Worm (Caenorhabditis elegans) whole organism, L2 larva: Measurements from ENCODE around the gene Y22D7AR.6.

Experiments used
- C34F6.9 ChIP-seq: fragments of 150-350 bp; optimal IDR thresholded peaks from 2 replicates; lab custom pipeline; 2014; ENCODE audit warnings: missing biosample characterization, missing genetic modification characterization
- F13H6.1 ChIP-seq: sonication (generic microtip); optimal IDR thresholded peaks from 2 replicates; lab custom pipeline; 2016; ENCODE audit warnings: missing genetic modification characterization, missing compliant biosample characterization
- R02D3.7 ChIP-seq: fragments of 150-350 bp; optimal IDR thresholded peaks from 2 replicates; lab custom pipeline; 2014; ENCODE audit warnings: missing biosample characterization, missing genetic modification characterization
- Y55F3AM.14 ChIP-seq: fragments of 200-800 bp; sonication (Bioruptor generic); optimal IDR thresholded peaks from 2 replicates; lab custom pipeline; 2018; ENCODE audit warnings: mild to moderate bottlenecking, missing genetic modification characterization, missing compliant biosample characterization
- alr-1 ChIP-seq: fragments of 150-350 bp; optimal IDR thresholded peaks from 2 replicates; lab custom pipeline; 2014; ENCODE audit warnings: missing biosample characterization, missing genetic modification characterization
- aly-2 ChIP-seq: fragments of 150-350 bp; optimal IDR thresholded peaks from 2 replicates; lab custom pipeline; 2014; ENCODE audit warnings: missing biosample characterization, missing genetic modification characterization
- blmp-1 ChIP-seq: sonication (generic microtip); optimal IDR thresholded peaks from 2 replicates; lab custom pipeline; 2017; ENCODE audit warnings: missing genetic modification characterization, mild to moderate bottlenecking, missing compliant biosample characterization, antibody characterized with exemption, moderate library complexity; ENCODE audit not compliant: insufficient read depth
- ceh-16 ChIP-seq: fragments of 150-350 bp; optimal IDR thresholded peaks from 2 replicates; lab custom pipeline; 2014; ENCODE audit warnings: missing biosample characterization, missing genetic modification characterization
- ceh-82 ChIP-seq: fragments of 150-350 bp; optimal IDR thresholded peaks from 2 replicates; lab custom pipeline; 2014; ENCODE audit warnings: missing biosample characterization, missing genetic modification characterization
- crh-2 ChIP-seq: sonication (generic microtip); optimal IDR thresholded peaks from 2 replicates; lab custom pipeline; 2017; ENCODE audit warnings: missing biosample characterization, missing genetic modification characterization
- dmd-4 ChIP-seq: sonication (generic microtip); optimal IDR thresholded peaks from 2 replicates; lab custom pipeline; 2017; ENCODE audit warnings: missing biosample characterization, missing genetic modification characterization
- egl-27 ChIP-seq: sonication (generic microtip); optimal IDR thresholded peaks from 3 replicates; lab custom pipeline; 2017; ENCODE audit warnings: missing biosample characterization, missing genetic modification reagents, missing genetic modification characterization
- elt-1 ChIP-seq: fragments of 150-350 bp; optimal IDR thresholded peaks from 2 replicates; lab custom pipeline; 2014; ENCODE audit warnings: missing biosample characterization, missing genetic modification characterization
- elt-3 ChIP-seq: sonication (generic microtip); optimal IDR thresholded peaks from 2 replicates; lab custom pipeline; 2017; ENCODE audit warnings: missing biosample characterization, missing genetic modification characterization
- fos-1 ChIP-seq: fragments of 150-350 bp; optimal IDR thresholded peaks from 2 replicates; lab custom pipeline; 2014; ENCODE audit warnings: missing biosample characterization, missing genetic modification characterization
- gmeb-1 ChIP-seq: fragments of 150-350 bp; optimal IDR thresholded peaks from 2 replicates; lab custom pipeline; 2014; ENCODE audit warnings: missing biosample characterization, missing genetic modification characterization
- lin-11 ChIP-seq: fragments of 150-350 bp; sonication (generic microtip); optimal IDR thresholded peaks from 2 replicates; lab custom pipeline; 2014; ENCODE audit warnings: missing biosample characterization, missing genetic modification characterization, inconsistent platforms, mixed read lengths
- lin-13 ChIP-seq: fragments of 150-350 bp; optimal IDR thresholded peaks from 2 replicates; lab custom pipeline; 2014; ENCODE audit warnings: missing biosample characterization, missing genetic modification reagents, missing genetic modification characterization
- lsy-2 ChIP-seq, 2 experiments: fragments of 150-350 bp in 1 of 2; sonication (generic microtip) in 1 of 2; optimal IDR thresholded peaks; 2 replicates each; lab custom pipeline; 2014 to 2017; ENCODE audit warnings: missing biosample characterization in 2 of 2, missing genetic modification characterization in 2 of 2
- mab-5 ChIP-seq: fragments of 150-350 bp; optimal IDR thresholded peaks from 2 replicates; lab custom pipeline; 2014; ENCODE audit warnings: missing biosample characterization, missing genetic modification characterization
- mbf-1 ChIP-seq: sonication (generic microtip); optimal IDR thresholded peaks from 2 replicates; lab custom pipeline; 2017; ENCODE audit warnings: missing biosample characterization, missing genetic modification characterization
- mdl-1 ChIP-seq, 2 experiments: fragments of 150-350 bp in 1 of 2; sonication (generic microtip) in 1 of 2; optimal IDR thresholded peaks; 2 replicates each; lab custom pipeline; 2017; ENCODE audit warnings: missing biosample characterization in 2 of 2, missing genetic modification characterization in 2 of 2
- nhr-10 ChIP-seq: sonication (generic microtip); optimal IDR thresholded peaks from 2 replicates; lab custom pipeline; 2017; ENCODE audit warnings: missing biosample characterization, missing genetic modification characterization
- nhr-11 ChIP-seq: fragments of 150-350 bp; optimal IDR thresholded peaks from 2 replicates; lab custom pipeline; 2014; ENCODE audit warnings: missing biosample characterization, missing genetic modification characterization
- nhr-12 ChIP-seq: fragments of 150-350 bp; optimal IDR thresholded peaks from 2 replicates; lab custom pipeline; 2014; ENCODE audit warnings: missing biosample characterization, missing genetic modification characterization
- nhr-129 ChIP-seq: fragments of 150-350 bp; optimal IDR thresholded peaks from 2 replicates; lab custom pipeline; 2014; ENCODE audit warnings: missing biosample characterization, missing genetic modification characterization
- nhr-21 ChIP-seq: fragments of 150-350 bp; optimal IDR thresholded peaks from 2 replicates; lab custom pipeline; 2014; ENCODE audit warnings: missing biosample characterization, missing genetic modification characterization
- nhr-23 ChIP-seq: fragments of 150-350 bp; optimal IDR thresholded peaks from 2 replicates; lab custom pipeline; 2014; ENCODE audit warnings: missing biosample characterization, missing genetic modification reagents, missing genetic modification characterization
- nhr-237 ChIP-seq: fragments of 150-350 bp; optimal IDR thresholded peaks from 2 replicates; lab custom pipeline; 2014; ENCODE audit warnings: missing biosample characterization, missing genetic modification characterization
- nhr-25 ChIP-seq: fragments of 150-350 bp; sonication (generic microtip); optimal IDR thresholded peaks from 3 replicates; lab custom pipeline; 2014; ENCODE audit warnings: missing biosample characterization, missing genetic modification characterization
- nhr-6 ChIP-seq: fragments of 150-350 bp; optimal IDR thresholded peaks from 2 replicates; lab custom pipeline; 2014; ENCODE audit warnings: missing biosample characterization, missing genetic modification characterization
- nhr-77 ChIP-seq: fragments of 150-350 bp; optimal IDR thresholded peaks from 2 replicates; lab custom pipeline; 2014; ENCODE audit warnings: missing biosample characterization, missing genetic modification characterization
- peb-1 ChIP-seq: fragments of 150-350 bp; optimal IDR thresholded peaks from 2 replicates; lab custom pipeline; 2014; ENCODE audit warnings: missing biosample characterization, missing genetic modification characterization
- skn-1 ChIP-seq: sonication (generic microtip); optimal IDR thresholded peaks from 2 replicates; lab custom pipeline; 2017; ENCODE audit warnings: missing biosample characterization, missing genetic modification characterization
- sma-3 ChIP-seq: sonication (generic microtip); optimal IDR thresholded peaks from 2 replicates; lab custom pipeline; 2016; ENCODE audit warnings: missing genetic modification reagents, missing genetic modification characterization, missing compliant biosample characterization
- sma-9 ChIP-seq, 2 experiments: fragments of 150-350 bp in 1 of 2; sonication (generic microtip) in 1 of 2; optimal IDR thresholded peaks; 2 replicates each; lab custom pipeline; 2014 to 2016; ENCODE audit warnings: missing genetic modification characterization in 2 of 2, mild to moderate bottlenecking in 1 of 2, missing biosample characterization in 1 of 2, missing compliant biosample characterization in 1 of 2, missing genetic modification reagents in 1 of 2, moderate library complexity in 1 of 2
- snpc-4 ChIP-seq: fragments of 150-350 bp; optimal IDR thresholded peaks from 2 replicates; lab custom pipeline; 2014; ENCODE audit warnings: missing biosample characterization, missing genetic modification characterization
- unc-39 ChIP-seq: fragments of 150-350 bp; optimal IDR thresholded peaks from 2 replicates; lab custom pipeline; 2014; ENCODE audit warnings: missing biosample characterization, missing genetic modification characterization
- unc-55 ChIP-seq: fragments of 150-350 bp; sonication (generic microtip); optimal IDR thresholded peaks from 3 replicates; lab custom pipeline; 2014; ENCODE audit warnings: missing biosample characterization, missing genetic modification reagents, missing genetic modification characterization
- unc-62 ChIP-seq: fragments of 150-350 bp; optimal IDR thresholded peaks from 2 replicates; lab custom pipeline; 2014; ENCODE audit warnings: missing biosample characterization, missing genetic modification reagents, missing genetic modification characterization
- zag-1 ChIP-seq: fragments of 150-350 bp; optimal IDR thresholded peaks from 2 replicates; lab custom pipeline; 2014; ENCODE audit warnings: missing biosample characterization, missing genetic modification characterization
- ztf-1 ChIP-seq: fragments of 200-800 bp; sonication (Bioruptor generic); conservative IDR thresholded peaks from 2 replicates; pipeline ENCODE4 v1.3.6; 2022; ENCODE audit warnings: missing genetic modification characterization, missing compliant biosample characterization
- ztf-11 ChIP-seq: sonication (generic microtip); optimal IDR thresholded peaks from 2 replicates; lab custom pipeline; 2017; ENCODE audit warnings: missing biosample characterization, missing genetic modification characterization
- ztf-4 ChIP-seq: fragments of 150-350 bp; optimal IDR thresholded peaks from 2 replicates; lab custom pipeline; 2014; ENCODE audit warnings: missing biosample characterization, missing genetic modification characterization

Gene Y22D7AR.6

DNA sequence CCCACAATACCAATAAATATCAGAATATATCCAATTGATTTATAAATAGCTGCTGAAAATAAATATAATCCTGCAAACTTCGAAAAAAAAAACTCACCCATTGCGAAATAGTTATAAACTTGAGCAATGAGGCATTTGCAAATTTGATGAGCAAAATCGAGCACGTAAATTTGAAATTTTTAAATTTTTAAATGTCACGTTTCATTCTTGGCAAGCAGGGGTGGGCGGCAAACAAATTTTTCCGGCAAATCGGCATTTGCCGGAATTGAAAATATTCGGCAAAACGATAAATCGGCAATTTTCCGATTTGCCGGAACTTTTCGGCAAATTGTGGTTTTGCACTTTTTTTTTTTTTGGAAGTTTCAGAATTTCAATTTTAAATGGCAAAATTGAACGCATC lies 13.4 kb upstream of the Y22D7AR.6 start, which contains the start of gene Y22D7AR.14:
Y22D7AR.14 (minus strand) TSS at position 101 of the 400 bp plus-strand sequence.
- TF ChIP-seq C34F6.9 (tag; lab: Kevin White, UChicago) (no peak), unc-62 (GFP tag; lab: Kevin White, UChicago) (no peak)

ce11 chrIII:1687999-1688398 lies 11.5 kb upstream of the Y22D7AR.6 start, which contains the start of gene Y22D7AR.7:
Y22D7AR.7 (minus strand) TSS chrIII:1688099.
- TF ChIP-seq elt-3 (tag; lab: Kevin White, UChicago) = no peak
- TF ChIP-seq dmd-4 (tag; lab: Kevin White, UChicago) = no peak
- no peak for TF ChIP-seq nhr-77
- no peak for TF ChIP-seq unc-55 (GFP tag; lab: Kevin White, UChicago)
- no peak for TF ChIP-seq ztf-1 (GFP tag; lab: Robert Waterston, UW)

DNA sequence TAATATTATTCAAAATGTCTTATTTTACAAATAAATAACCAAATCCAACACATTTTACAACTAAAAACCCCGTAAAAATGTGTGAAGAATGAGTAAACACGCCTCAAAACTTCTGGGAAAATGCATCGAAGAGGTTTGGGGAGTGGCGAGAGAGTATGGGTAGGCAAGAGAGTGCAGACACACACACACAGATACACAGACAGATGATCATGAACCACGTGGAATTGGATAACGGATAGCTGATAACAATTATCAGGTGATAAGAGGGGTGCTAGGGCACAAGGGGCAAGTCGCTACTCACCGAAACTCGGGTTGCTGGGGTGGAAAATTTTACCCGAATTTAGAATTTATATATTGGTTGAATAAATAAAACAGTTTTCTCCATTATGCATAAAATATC lies 5.7 kb upstream of the Y22D7AR.6 start:
- TF ChIP-seq lin-11 (tag; lab: Kevin White, UChicago) = peak; percentile 19
- no peak for TF ChIP-seq Y55F3AM.14 (GFP tag; lab: Kevin White, UChicago)
- no peak for TF ChIP-seq lsy-2 (tag; optimal IDR thresholded peaks at IDR 0.05; lab: Kevin White, UChicago)
- TF ChIP-seq ceh-82 (tag; lab: Kevin White, UChicago) = no peak
- peak; percentile 74 for TF ChIP-seq sma-9 (GFP tag; optimal IDR thresholded peaks at IDR 0.05; lab: Kevin White, UChicago)
- TF ChIP-seq sma-9 (tag; optimal IDR thresholded peaks at IDR 0.05; lab: Kevin White, UChicago) = no peak
- TF ChIP-seq ztf-4 (tag; lab: Kevin White, UChicago) = peak; percentile 22
- TF ChIP-seq C34F6.9 (tag; lab: Kevin White, UChicago) = peak; percentile 37
- TF ChIP-seq mdl-1 (tag; optimal IDR thresholded peaks at IDR 0.05; lab: Kevin White, UChicago) = peak; percentile 1 to 38
- peak; percentile 70 for TF ChIP-seq nhr-129 (tag; lab: Kevin White, UChicago)
- peak; percentile 37 for TF ChIP-seq F13H6.1 (tag; lab: Kevin White, UChicago)

- TF ChIP-seq blmp-1 (tag; lab: Kevin White, UChicago) (peak; percentile 40), nhr-129 (tag; lab: Kevin White, UChicago) (peak; percentile 76), sma-3 (GFP tag; lab: Kevin White, UChicago) (peak; percentile 93), elt-3 (tag; lab: Kevin White, UChicago) (no peak), lin-13 (GFP tag; lab: Kevin White, UChicago) (peak; percentile 64), alr-1 (tag; lab: Kevin White, UChicago) (no peak), sma-9 (GFP tag; optimal IDR thresholded peaks at IDR 0.05; lab: Kevin White, UChicago) (peak; percentile 93), sma-9 (tag; optimal IDR thresholded peaks at IDR 0.05; lab: Kevin White, UChicago) (no peak), dmd-4 (tag; lab: Kevin White, UChicago) (no peak), C34F6.9 (tag; lab: Kevin White, UChicago) (peak; percentile 74), zag-1 (no peak), gmeb-1 (tag; lab: Kevin White, UChicago) (peak; percentile 89), Y55F3AM.14 (GFP tag; lab: Kevin White, UChicago) (peak; percentile 2), nhr-21 (peak; percentile 88), mbf-1 (tag; lab: Kevin White, UChicago) (no peak), F13H6.1 (tag; lab: Kevin White, UChicago) (peak; percentile 84), peb-1 (no peak), crh-2 (tag; lab: Kevin White, UChicago) (peak; percentile 88), nhr-10 (tag; lab: Kevin White, UChicago) (no peak), ztf-4 (tag; lab: Kevin White, UChicago) (no peak), R02D3.7 (tag; lab: Kevin White, UChicago) (no peak), ceh-82 (tag; lab: Kevin White, UChicago) (no peak), nhr-11 (tag; lab: Kevin White, UChicago) (no peak), elt-1 (tag; lab: Kevin White, UChicago) (no peak), unc-62 (GFP tag; lab: Kevin White, UChicago) (no peak), lsy-2 (tag; optimal IDR thresholded peaks at IDR 0.05; lab: Kevin White, UChicago) (peak; percentile 16 to 74), aly-2 (tag; lab: Kevin White, UChicago) (no peak), snpc-4 (tag; lab: Kevin White, UChicago) (no peak), skn-1 (tag; lab: Kevin White, UChicago) (no peak), egl-27 (tag; lab: Kevin White, UChicago) (peak; percentile 85), unc-39 (tag; lab: Kevin White, UChicago) (no peak), nhr-23 (tag; lab: Kevin White, UChicago) (no peak), lin-11 (tag; lab: Kevin White, UChicago) (no peak), nhr-25 (peak; percentile 91), nhr-237 (tag; lab: Kevin White, UChicago) (no peak), ztf-1 (GFP tag; lab: Robert Waterston, UW) (no peak), ztf-11 (tag; lab: Kevin White, UChicago) (no peak), nhr-77 (no peak), nhr-12 (no peak), fos-1 (tag; lab: Kevin White, UChicago) (peak; percentile 96), mdl-1 (tag; optimal IDR thresholded peaks at IDR 0.05; lab: Kevin White, UChicago) (no peak), unc-55 (GFP tag; lab: Kevin White, UChicago) (peak; percentile 65), ceh-16 (tag; lab: Kevin White, UChicago) (no peak), mab-5 (peak; percentile 74), nhr-6 (tag; lab: Kevin White, UChicago) (peak; percentile 82)
These were observed 4.5 kb upstream of the Y22D7AR.6 start for ce11 chrIII:1680996-1681395.
